Worm (Caenorhabditis elegans): ENCODE measurements around the gene F11G11.5.
"Not testable (repeated sequence)": the region's sequence is repeated elsewhere in the genome, so short reads cannot be mapped to it uniquely, and the experiment has no call there.

The F11G11.5 gene

DNA sequence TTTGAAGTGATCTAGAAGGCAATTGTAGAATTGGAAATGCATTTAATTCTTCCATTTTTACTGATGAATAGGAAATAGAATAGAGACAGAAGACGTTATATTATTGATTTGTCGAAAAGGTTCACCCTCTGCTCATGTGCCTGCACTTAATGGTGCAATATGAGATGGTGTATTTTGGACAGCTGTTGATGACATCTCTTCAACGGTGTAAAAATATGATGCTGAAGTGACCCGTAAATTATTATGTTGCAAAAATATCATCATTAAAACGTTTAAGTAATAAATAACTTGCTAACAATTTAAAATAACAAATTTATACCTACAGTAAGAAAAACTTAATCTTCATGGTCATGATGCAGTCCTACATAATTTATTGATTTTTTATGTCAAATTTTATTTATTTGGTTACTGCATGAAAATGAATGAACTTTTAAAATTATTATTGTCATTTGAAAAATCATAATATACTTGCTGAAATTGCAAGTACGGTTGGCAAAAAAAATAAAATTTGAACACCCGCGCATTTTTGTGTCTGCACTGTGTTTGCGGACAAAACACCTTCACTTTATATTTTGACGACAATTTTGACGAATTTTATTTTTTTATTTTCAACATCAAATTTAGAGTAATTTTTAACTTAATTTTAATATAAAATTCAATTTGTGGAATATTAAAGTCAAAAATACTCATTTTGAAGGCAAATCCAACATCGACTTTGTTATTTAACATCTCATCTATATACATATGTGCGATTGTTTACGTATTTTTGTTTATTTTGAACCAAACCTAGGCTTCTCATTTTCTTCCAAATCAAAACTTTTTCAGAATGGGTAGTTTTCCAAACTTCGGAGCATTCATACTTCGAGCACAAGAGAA lies 29.8 kb upstream of the F11G11.5 start, which contains the start of the genes fbxb-88 and tbck-1:
Gene fbxb-88, minus strand, starts transcription at position 151 of the 876 bp plus-strand sequence.
Gene tbck-1, plus strand, starts transcription at position 826 of the 876 bp plus-strand sequence.
- TF ChIP-seq elt-1 (tag; optimal IDR thresholded peaks at IDR 0.05; ENCODE audit: borderline replicate concordance, insufficient read depth) (no peak), cnd-1 (tag; optimal IDR thresholded peaks at IDR 0.05) (peak; percentile 52), nhr-237 (tag; optimal IDR thresholded peaks at IDR 0.05) (no peak), mab-5 (tag; optimal IDR thresholded peaks at IDR 0.05) (no peak), lin-13 (tag; optimal IDR thresholded peaks at IDR 0.05) (no peak), ceh-39 (tag; optimal IDR thresholded peaks at IDR 0.05) (no peak), hlh-1 (tag; optimal IDR thresholded peaks at IDR 0.05) (peak; percentile 88), nhr-76 (tag; optimal IDR thresholded peaks at IDR 0.05) (no peak), mep-1 (tag; optimal IDR thresholded peaks at IDR 0.05) (peak; percentile 30), nhr-12 (tag; optimal IDR thresholded peaks at IDR 0.05) (no peak), nhr-2 (tag; optimal IDR thresholded peaks at IDR 0.05) (peak; percentile 43), lsy-2 (tag; optimal IDR thresholded peaks at IDR 0.05) (peak; percentile 47), flh-1 (GFP tag; optimal IDR thresholded peaks at IDR 0.05) (no peak), pha-4 (tag; optimal IDR thresholded peaks at IDR 0.05) (no peak), unc-62 (GFP tag; optimal IDR thresholded peaks at IDR 0.05) (peak; percentile 59)

DNA sequence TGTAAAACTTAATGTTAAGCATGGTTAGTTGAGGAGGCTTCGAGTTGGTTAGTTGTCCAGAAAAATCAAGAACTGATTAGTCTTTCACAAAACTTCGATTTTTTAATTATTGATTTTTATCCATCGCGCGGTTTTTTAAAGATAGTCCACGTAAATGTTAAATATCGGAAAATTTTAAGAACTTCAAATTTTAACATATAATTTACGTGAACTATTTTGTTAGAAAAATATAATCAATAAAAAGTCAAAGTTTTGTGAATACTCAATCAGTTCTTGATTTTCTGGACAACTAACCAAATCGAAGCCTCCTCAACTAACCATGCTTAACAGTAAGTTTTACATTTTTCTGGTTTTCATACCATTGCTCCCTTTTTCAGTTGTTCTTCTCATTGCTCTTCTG lies 23.0 kb upstream of the F11G11.5 start, which contains the start of the genes C33F10.11 and C33F10.1:
Gene C33F10.11, minus strand, starts transcription at position 101 of the 400 bp plus-strand sequence.
Gene C33F10.1, plus strand, starts transcription at position 263 of the 400 bp plus-strand sequence.
- no peak for TF ChIP-seq M03D4.4 (tag; optimal IDR thresholded peaks at IDR 0.05)

DNA sequence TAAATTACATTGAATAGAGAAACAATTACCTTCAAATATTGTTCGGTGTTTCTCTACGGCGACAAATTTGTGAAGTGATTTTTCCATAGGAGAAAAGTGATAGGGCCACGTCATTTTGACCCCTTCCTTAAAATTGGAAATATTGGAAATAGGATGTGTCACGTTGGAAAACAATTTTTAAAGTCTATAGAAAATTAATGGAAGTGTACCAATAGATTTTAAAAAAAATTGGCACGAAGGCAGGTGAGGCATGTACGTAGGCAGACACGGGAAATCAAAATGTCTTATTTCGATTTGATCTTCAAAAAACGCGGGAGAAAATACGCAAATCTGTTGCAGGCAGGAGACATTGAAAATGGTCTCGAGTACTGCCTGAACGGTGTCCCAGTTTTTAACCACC lies 20.1 kb upstream of the F11G11.5 start, which contains the start of gene C33F10.12:
Gene C33F10.12, minus strand, starts transcription at position 101 of the 400 bp plus-strand sequence.
- TF ChIP-seq unc-120 (tag; optimal IDR thresholded peaks at IDR 0.05; ENCODE audit: poor library complexity, severe bottlenecking), result no peak

DNA sequence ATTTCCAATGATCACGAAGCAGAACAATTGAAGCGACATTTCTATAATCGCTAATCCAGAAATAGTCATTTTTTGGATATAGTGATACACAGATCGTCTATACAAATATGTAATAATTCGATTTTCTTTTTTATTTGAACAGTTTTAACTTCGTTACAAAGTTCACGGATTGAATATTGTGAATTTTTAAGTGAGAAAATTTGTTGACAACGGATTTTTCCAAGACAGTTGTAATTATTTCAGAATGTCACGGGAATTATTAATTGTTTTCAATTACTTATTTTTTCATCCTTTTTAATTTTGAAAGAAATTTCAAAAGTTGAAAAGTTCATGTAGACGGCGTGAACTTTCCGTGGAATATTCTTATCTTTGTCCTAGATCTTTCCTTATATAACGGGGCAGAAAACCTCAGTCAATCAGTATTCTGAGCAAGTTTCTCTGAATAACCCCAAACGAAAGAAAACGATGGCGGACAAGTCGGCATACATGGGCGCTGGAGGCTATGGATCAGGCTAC lies 15.5 kb upstream of the F11G11.5 start, which contains the start of the genes T23B7.2 and nspd-4:
Gene T23B7.2, minus strand, starts transcription at position 101 of the 516 bp plus-strand sequence.
Gene nspd-4, plus strand, starts transcription at position 466 of the 516 bp plus-strand sequence.
- TF ChIP-seq unc-62 (GFP tag; optimal IDR thresholded peaks at IDR 0.05); zip-8 (tag; optimal IDR thresholded peaks at IDR 0.05); cnd-1 (tag; optimal IDR thresholded peaks at IDR 0.05): not testable (repeated sequence)

DNA sequence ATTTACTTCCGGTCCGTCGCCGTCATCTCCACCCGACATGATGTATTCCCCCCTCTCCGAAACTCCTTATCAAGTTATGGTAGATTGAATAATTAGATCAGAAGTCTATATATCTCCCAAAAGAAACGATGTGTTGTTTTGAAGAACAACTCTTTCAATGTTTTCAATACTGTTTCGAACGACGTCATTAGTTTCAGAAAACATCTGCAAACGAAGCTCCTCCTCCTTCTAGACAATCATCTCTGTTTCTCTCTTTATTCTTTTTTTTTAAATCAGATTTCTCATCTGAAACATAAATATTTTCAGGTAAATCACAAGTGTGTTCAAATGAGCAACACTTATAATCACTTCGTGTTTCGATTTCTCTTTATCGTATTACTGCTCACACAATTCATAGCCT lies 7.8 kb upstream of the F11G11.5 start, which contains the start of gene T23B7.3:
Gene T23B7.3, plus strand, starts transcription at position 301 of the 400 bp plus-strand sequence.
- TF ChIP-seq snpc-4 (tag; optimal IDR thresholded peaks at IDR 0.05) (no peak), mab-5 (tag; optimal IDR thresholded peaks at IDR 0.05) (no peak), ces-1 (GFP tag; optimal IDR thresholded peaks at IDR 0.05) (peak; percentile 5)

DNA sequence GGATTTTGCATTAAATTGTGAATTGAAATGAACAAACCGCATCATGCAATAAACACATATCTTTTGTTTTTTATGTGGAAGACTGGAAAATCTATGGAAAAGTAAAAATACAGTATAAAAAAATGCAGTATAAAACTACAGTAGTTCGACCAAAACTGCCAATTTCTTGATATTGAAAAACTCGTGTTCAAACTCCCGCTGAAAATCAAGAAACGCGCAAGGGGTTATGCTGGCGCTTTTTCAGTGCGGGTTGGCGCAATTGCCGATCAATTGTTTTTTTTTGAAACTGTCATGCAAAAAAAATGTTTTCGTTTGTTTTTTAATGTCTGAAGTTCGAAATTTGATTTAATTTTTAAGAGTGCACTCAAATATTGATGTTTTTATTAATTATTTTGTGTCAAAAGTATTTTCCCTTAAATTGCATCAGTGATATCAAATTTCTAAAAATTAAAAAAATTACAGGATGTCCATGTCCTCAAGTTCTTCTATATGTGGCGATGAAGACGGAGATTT lies 6.1 kb upstream of the F11G11.5 start, which contains the start of gene dnj-9:
Gene dnj-9, plus strand, starts transcription at position 463 of the 513 bp plus-strand sequence.
- TF ChIP-seq ham-2 (GFP tag; optimal IDR thresholded peaks at IDR 0.05) (no peak), nhr-76 (tag; optimal IDR thresholded peaks at IDR 0.05) (no peak), pha-4 (tag; optimal IDR thresholded peaks at IDR 0.05) (peak; percentile 70), unc-62 (GFP tag; optimal IDR thresholded peaks at IDR 0.05) (peak; percentile 31), nhr-12 (tag; optimal IDR thresholded peaks at IDR 0.05) (no peak), lin-13 (tag; optimal IDR thresholded peaks at IDR 0.05) (peak; percentile 95), elt-1 (tag; optimal IDR thresholded peaks at IDR 0.05; ENCODE audit: borderline replicate concordance, insufficient read depth) (no peak), mab-5 (tag; optimal IDR thresholded peaks at IDR 0.05) (peak; percentile 58), drap-1 (GFP tag; optimal IDR thresholded peaks at IDR 0.05) (peak; percentile 13), flh-1 (GFP tag; optimal IDR thresholded peaks at IDR 0.05) (peak; percentile 34), cnd-1 (tag; optimal IDR thresholded peaks at IDR 0.05) (peak; percentile 62), elt-3 (tag; optimal IDR thresholded peaks at IDR 0.05) (peak; percentile 17), M03D4.4 (tag; optimal IDR thresholded peaks at IDR 0.05) (peak; percentile 79), unc-39 (tag; optimal IDR thresholded peaks at IDR 0.05) (no peak), blmp-1 (tag; optimal IDR thresholded peaks at IDR 0.05) (peak; percentile 15), ceh-43 (GFP tag; optimal IDR thresholded peaks at IDR 0.05) (peak; percentile 59), ztf-11 (tag; optimal IDR thresholded peaks at IDR 0.05) (peak; percentile 9), ceh-83 (GFP tag; optimal IDR thresholded peaks at IDR 0.05) (peak; percentile 59), sptf-1 (tag; optimal IDR thresholded peaks at IDR 0.05) (peak; percentile 87), nhr-2 (tag; optimal IDR thresholded peaks at IDR 0.05) (no peak), unc-120 (tag; optimal IDR thresholded peaks at IDR 0.05; ENCODE audit: poor library complexity, severe bottlenecking) (no peak), tbx-8 (GFP tag; optimal IDR thresholded peaks at IDR 0.05) (no peak), snpc-4 (tag; optimal IDR thresholded peaks at IDR 0.05) (no peak), ceh-39 (tag; optimal IDR thresholded peaks at IDR 0.05) (peak; percentile 60), nhr-28 (tag; optimal IDR thresholded peaks at IDR 0.05) (no peak), nhr-237 (tag; optimal IDR thresholded peaks at IDR 0.05) (peak; percentile 87), ces-1 (GFP tag; optimal IDR thresholded peaks at IDR 0.05) (peak; percentile 59), lsy-2 (tag; optimal IDR thresholded peaks at IDR 0.05) (peak; percentile 82), hlh-1 (tag; optimal IDR thresholded peaks at IDR 0.05) (peak; percentile 77), lin-32 (GFP tag; optimal IDR thresholded peaks at IDR 0.05) (no peak), zip-8 (tag; optimal IDR thresholded peaks at IDR 0.05) (no peak), mep-1 (tag; optimal IDR thresholded peaks at IDR 0.05) (peak; percentile 91), bed-3 (GFP tag; optimal IDR thresholded peaks at IDR 0.05) (peak; percentile 34)
